Fruit fly (Drosophila melanogaster) Kc167 (cell line): Measurements from ENCODE around the gene CG15695.

ENCODE experiments used
- Sin3A ChIP-seq: fragments of >200 bp; optimal IDR thresholded peaks from 2 replicates; lab custom pipeline; 2018; ENCODE audit warnings: missing external identifiers
- insv ChIP-seq: fragments of >200 bp; optimal IDR thresholded peaks from 3 replicates; lab custom pipeline; 2018; ENCODE audit warnings: missing external identifiers
- ttk ChIP-seq: sonication (Bioruptor generic); optimal IDR thresholded peaks from 2 replicates; lab custom pipeline; 2017; ENCODE audit warnings: missing external identifiers

DNA sequence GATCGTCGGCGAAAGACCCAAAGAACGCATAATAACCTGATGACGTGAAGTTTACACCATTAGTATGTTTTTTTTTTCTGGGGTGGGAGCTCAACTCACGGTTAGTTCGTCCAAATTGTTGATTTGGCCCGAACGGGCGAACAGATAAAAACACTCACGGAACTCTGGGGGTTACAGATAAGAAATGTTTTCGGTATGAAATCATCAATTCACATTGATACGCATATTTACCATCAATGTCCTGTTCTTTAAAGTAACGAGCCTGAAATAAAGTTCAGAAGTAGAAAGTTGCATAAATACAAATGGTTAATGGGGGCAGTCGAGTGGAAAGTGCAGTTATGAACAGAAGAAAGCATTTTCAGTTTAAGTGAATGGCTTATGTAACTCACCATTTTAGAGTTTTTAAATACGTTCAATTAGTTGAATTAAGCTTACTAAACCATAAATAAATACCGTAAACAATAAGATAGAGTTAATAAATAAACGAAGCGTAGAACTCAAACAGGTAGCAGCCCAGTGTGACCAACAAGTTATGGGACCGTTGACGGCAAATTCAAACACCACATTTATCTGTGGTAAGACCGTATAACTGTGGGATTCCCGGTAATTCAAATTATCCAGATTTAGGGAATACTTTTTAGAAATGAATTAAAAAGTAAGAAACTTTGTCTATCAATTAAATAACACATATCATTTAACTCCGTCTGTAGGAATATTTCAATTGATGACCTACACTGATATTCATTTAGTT lies 18.1 kb upstream of the CG15695 start, which contains the start of gene CG17272:
- TF ChIP-seq ttk (lab: Kevin White, UChicago) (no peak), Sin3A (lab: Kevin White, UChicago) (no peak), insv (lab: Kevin White, UChicago) (no peak)
